Fruit fly (Drosophila melanogaster): Measurements from ENCODE around the gene ClpX.

ClpX gene

DNA sequence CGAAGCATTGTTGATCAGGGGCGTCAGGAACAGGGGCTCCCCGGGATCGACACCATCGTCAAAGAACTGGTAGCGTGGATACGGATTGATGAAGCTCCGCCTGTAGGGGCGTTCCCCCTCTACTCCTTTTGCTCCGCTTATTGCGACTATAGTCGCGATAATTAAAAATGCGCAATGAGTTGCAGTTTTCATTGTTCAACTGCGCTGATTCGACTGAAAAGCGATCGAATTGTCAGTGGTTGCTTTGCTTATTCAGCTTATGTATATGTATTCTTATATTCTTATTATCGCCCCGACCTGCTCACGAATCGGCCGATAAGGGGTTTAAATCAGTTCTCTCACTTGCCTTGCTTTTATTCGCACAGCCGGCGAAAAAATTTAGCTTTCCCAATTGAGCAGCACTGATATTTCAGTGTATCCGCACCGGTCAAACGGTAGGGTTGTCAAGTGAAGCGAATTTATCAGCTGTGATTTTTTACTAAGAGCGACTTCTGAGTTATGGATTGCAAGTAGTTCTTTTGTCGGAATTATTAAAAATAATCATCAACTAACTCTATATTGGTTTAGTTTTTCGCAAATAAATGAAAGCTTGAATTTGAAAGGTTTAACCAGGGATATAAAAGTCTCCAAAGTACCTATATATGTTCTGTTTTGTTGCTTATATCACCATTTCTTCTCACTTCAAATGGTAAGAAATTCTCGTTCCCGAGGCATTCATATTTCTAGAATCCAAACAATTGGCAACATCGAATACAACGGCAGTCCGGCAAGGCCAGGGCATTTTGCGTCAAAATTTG, 39.3 kb downstream of the ClpX start, which contains the start of the genes CG4572 and CG4686 (continued):
- TF ChIP-seq fd85E (GFP tag; optimal IDR thresholded peaks at IDR 0.05) (peak; percentile 62), Smox (GFP tag; optimal IDR thresholded peaks at IDR 0.05) (peak; percentile 82), Eip78C (GFP tag) (peak; percentile 92), Sox102F (GFP tag; optimal IDR thresholded peaks at IDR 0.05) (peak; percentile 83), svp (GFP tag) (no peak), Eip75B (GFP tag; optimal IDR thresholded peaks at IDR 0.05) (peak; percentile 80), net (GFP tag; optimal IDR thresholded peaks at IDR 0.05) (peak; percentile 75), CG1621 (tag; optimal IDR thresholded peaks at IDR 0.05) (peak; percentile 26), CG32006 (GFP tag; optimal IDR thresholded peaks at IDR 0.05) (peak; percentile 83), eg (GFP tag; IDR thresholded peaks at IDR 0.05) (peak; percentile 85; the same call in 2 of the 3 replicates), Blimp-1 (GFP tag; optimal IDR thresholded peaks at IDR 0.05) (peak; percentile 47), CG6163 (GFP tag; IDR thresholded peaks at IDR 0.05) (peak; percentile 77), Ets21C (GFP tag; optimal IDR thresholded peaks at IDR 0.05) (peak; percentile 77), OdsH (GFP tag; optimal IDR thresholded peaks at IDR 0.05) (peak; percentile 85), CG8632 (GFP tag; optimal IDR thresholded peaks at IDR 0.05) (peak; percentile 67), CG6276 (GFP tag; optimal IDR thresholded peaks at IDR 0.05) (no peak), CG3919 (GFP tag; optimal IDR thresholded peaks at IDR 0.05) (peak; percentile 80), CG7368 (GFP tag; optimal IDR thresholded peaks at IDR 0.05) (peak; percentile 61), dac (GFP tag; optimal IDR thresholded peaks at IDR 0.05) (no peak), CG6854 (GFP tag; optimal IDR thresholded peaks at IDR 0.05) (peak; percentile 8), esn (GFP tag; optimal IDR thresholded peaks at IDR 0.05) (peak; percentile 87), CG3032 (tag; optimal IDR thresholded peaks at IDR 0.05) (peak; percentile 89)

- TF ChIP-seq CG10631 (GFP tag; optimal IDR thresholded peaks at IDR 0.05) (peak; percentile 80), Blimp-1 (GFP tag; optimal IDR thresholded peaks at IDR 0.05) (no peak), CG32006 (GFP tag; optimal IDR thresholded peaks at IDR 0.05) (peak; percentile 74), CG31627 (GFP tag; optimal IDR thresholded peaks at IDR 0.05) (peak; percentile 91), CG11902 (GFP tag; optimal IDR thresholded peaks at IDR 0.05) (peak; percentile 77), vri (GFP tag; optimal IDR thresholded peaks at IDR 0.05) (peak; percentile 49), Eip78C (GFP tag) (peak; percentile 74), CG6792 (GFP tag; optimal IDR thresholded peaks at IDR 0.05) (peak; percentile 49), CG4318 (GFP tag; optimal IDR thresholded peaks at IDR 0.05) (no peak), ss (GFP tag; optimal IDR thresholded peaks at IDR 0.05) (peak in 1 of 2 experiments; percentile 63), fkh (GFP tag; optimal IDR thresholded peaks at IDR 0.05) (peak; percentile 98), pdm3 (GFP tag; optimal IDR thresholded peaks at IDR 0.05) (peak; percentile 78), Eip93F (GFP tag; optimal IDR thresholded peaks at IDR 0.05) (no peak), salr (GFP tag; optimal IDR thresholded peaks at IDR 0.05) (peak; percentile 23 to 29), acj6 (GFP tag; optimal IDR thresholded peaks at IDR 0.05) (peak; percentile 77), CG8119 (GFP tag; IDR thresholded peaks at IDR 0.05) (no peak; the same call in 2 of the 3 replicates), eg (GFP tag; IDR thresholded peaks at IDR 0.05) (peak; percentile 88), net (GFP tag; optimal IDR thresholded peaks at IDR 0.05) (peak; percentile 9), CG16779 (tag; optimal IDR thresholded peaks at IDR 0.05) (peak; percentile 48), CG3919 (GFP tag; optimal IDR thresholded peaks at IDR 0.05) (peak; percentile 59), Hr4 (GFP tag; optimal IDR thresholded peaks at IDR 0.05) (peak; percentile 79), CG1621 (tag; optimal IDR thresholded peaks at IDR 0.05) (peak; percentile 87), CG6854 (GFP tag; optimal IDR thresholded peaks at IDR 0.05) (peak; percentile 71), CG34406 (GFP tag; optimal IDR thresholded peaks at IDR 0.05) (peak; percentile 42), Met (GFP tag; optimal IDR thresholded peaks at IDR 0.05) (peak; percentile 72), CG8319 (GFP tag; optimal IDR thresholded peaks at IDR 0.05) (peak; percentile 21), fd59A (GFP tag; optimal IDR thresholded peaks at IDR 0.05) (peak; percentile 56), Eip75B (GFP tag; optimal IDR thresholded peaks at IDR 0.05) (peak; percentile 76), dac (GFP tag; optimal IDR thresholded peaks at IDR 0.05) (peak; percentile 50), CG6808 (GFP tag; optimal IDR thresholded peaks at IDR 0.05) (peak; percentile 32), topi (GFP tag; optimal IDR thresholded peaks at IDR 0.05) (peak; percentile 63), CG11294 (GFP tag; IDR thresholded peaks at IDR 0.05) (peak; percentile 45; the same call in 1 of the 2 replicates), dsx (GFP tag; optimal IDR thresholded peaks at IDR 0.05; ENCODE audit: poor library complexity, severe bottlenecking) (peak; percentile 51), Hr38 (GFP tag; optimal IDR thresholded peaks at IDR 0.05) (no peak)
These were observed 42.3 kb downstream of the ClpX start, which contains the start of the genes Ire1 and Mrm2 for dm6 chr3R:19860996-19861719. Gene Ire1, minus strand, starts transcription at chr3R:19861291. Gene Mrm2, plus strand, starts transcription at chr3R:19861610.

All from whole organism, prepupa.